Worm (Caenorhabditis elegans) whole organism, young adult: Measurements from ENCODE around the gene F18E9.3.

Source experiments
- B0336.3 ChIP-seq: fragments of 200-800 bp; sonication (Bioruptor generic); IDR thresholded peaks from 2 replicates; pipeline ENCODE4 v1.3.6; 2022; ENCODE audit warnings: missing genetic modification characterization, missing compliant biosample characterization
- F22D6.2 ChIP-seq: sonication (generic microtip); optimal IDR thresholded peaks from 2 replicates; lab custom pipeline; 2016; ENCODE audit warnings: mild to moderate bottlenecking, missing genetic modification characterization, missing compliant biosample characterization
- F23B12.7 ChIP-seq: sonication (generic microtip); optimal IDR thresholded peaks from 2 replicates; lab custom pipeline; 2017; ENCODE audit warnings: missing genetic modification characterization, mild to moderate bottlenecking, missing compliant biosample characterization, antibody characterized with exemption, moderate library complexity; ENCODE audit not compliant: insufficient read depth
- F55B11.4 ChIP-seq: sonication (generic microtip); optimal IDR thresholded peaks from 2 replicates; lab custom pipeline; 2016; ENCODE audit warnings: missing compliant biosample characterization, missing genetic modification characterization, borderline replicate concordance; ENCODE audit not compliant: insufficient read depth
- K12H6.12 ChIP-seq: fragments of 200-800 bp; sonication (Bioruptor generic); optimal IDR thresholded peaks from 2 replicates; lab custom pipeline; 2018; ENCODE audit warnings: mild to moderate bottlenecking, missing genetic modification characterization, missing compliant biosample characterization
- T07F8.4 ChIP-seq: sonication (generic microtip); optimal IDR thresholded peaks from 2 replicates; lab custom pipeline; 2016; ENCODE audit warnings: mild to moderate bottlenecking, missing genetic modification characterization, moderate library complexity, missing compliant biosample characterization
- T26A5.8 ChIP-seq: sonication (generic microtip); optimal IDR thresholded peaks from 2 replicates; lab custom pipeline; 2016; ENCODE audit warnings: missing genetic modification characterization, missing compliant biosample characterization
- Y56A3A.18 ChIP-seq: fragments of 200-800 bp; sonication (Bioruptor generic); IDR thresholded peaks from 2 replicates; pipeline ENCODE4 v1.3.6; 2022; ENCODE audit warnings: missing genetic modification reagents, missing genetic modification characterization, missing compliant biosample characterization
- Y67H2A.10 ChIP-seq: fragments of 200-800 bp; sonication (Bioruptor generic); conservative IDR thresholded peaks from 2 replicates; pipeline ENCODE4 v1.3.6; 2022; ENCODE audit warnings: missing genetic modification reagents, missing genetic modification characterization, missing compliant biosample characterization
- aptf-3 ChIP-seq: fragments of 200-800 bp; sonication (Bioruptor generic); IDR thresholded peaks from 2 replicates; pipeline ENCODE4 v1.3.6; 2022; ENCODE audit warnings: missing genetic modification characterization, missing compliant biosample characterization
- attf-3 ChIP-seq: fragments of 200-800 bp; sonication (Bioruptor generic); conservative IDR thresholded peaks from 2 replicates; pipeline ENCODE4 v1.3.6; 2022; ENCODE audit warnings: missing genetic modification reagents, missing genetic modification characterization, missing compliant biosample characterization
- attf-5 ChIP-seq: fragments of 200-800 bp; sonication (Bioruptor generic); optimal IDR thresholded peaks from 2 replicates; lab custom pipeline; 2018; ENCODE audit warnings: mild to moderate bottlenecking, missing genetic modification characterization, missing compliant biosample characterization
- bed-2 ChIP-seq: fragments of 200-800 bp; sonication (Bioruptor generic); IDR thresholded peaks from 2 replicates; pipeline ENCODE4 v1.3.6; 2022; ENCODE audit warnings: missing genetic modification reagents, missing genetic modification characterization, missing compliant biosample characterization
- cebp-2 ChIP-seq: fragments of 200-800 bp; sonication (Bioruptor generic); IDR thresholded peaks from 2 replicates; pipeline ENCODE4 v1.3.6; 2022; ENCODE audit warnings: missing genetic modification characterization, missing compliant biosample characterization
- ceh-27 ChIP-seq: fragments of 200-800 bp; sonication (Bioruptor generic); optimal IDR thresholded peaks from 2 replicates; lab custom pipeline; 2018; ENCODE audit warnings: mild to moderate bottlenecking, missing genetic modification characterization, moderate library complexity, missing compliant biosample characterization
- ceh-91 ChIP-seq: fragments of 200-800 bp; sonication (Bioruptor generic); IDR thresholded peaks from 2 replicates; pipeline ENCODE4 v1.3.6; 2022; ENCODE audit warnings: missing genetic modification reagents, missing genetic modification characterization, missing compliant biosample characterization
- chd-7 ChIP-seq: sonication (generic microtip); optimal IDR thresholded peaks from 2 replicates; lab custom pipeline; 2016; ENCODE audit warnings: mild to moderate bottlenecking, missing genetic modification characterization, moderate library complexity, missing compliant biosample characterization
- dox-1 ChIP-seq: fragments of 200-800 bp; sonication (Bioruptor generic); IDR thresholded peaks from 2 replicates; pipeline ENCODE4 v1.3.6; 2022; ENCODE audit warnings: missing genetic modification reagents, missing genetic modification characterization, missing compliant biosample characterization
- egl-18 ChIP-seq: fragments of 200-800 bp; sonication (Bioruptor generic); IDR thresholded peaks from 2 replicates; pipeline ENCODE4 v1.3.6; 2022; ENCODE audit warnings: missing genetic modification reagents, missing genetic modification characterization, missing compliant biosample characterization
- egrh-3 ChIP-seq: fragments of 200-800 bp; sonication (Bioruptor generic); IDR thresholded peaks from 2 replicates; pipeline ENCODE4 v1.3.6; 2022; ENCODE audit warnings: missing genetic modification reagents, missing genetic modification characterization, missing compliant biosample characterization
- hlh-12 ChIP-seq: sonication (generic microtip); optimal IDR thresholded peaks from 2 replicates; lab custom pipeline; 2016; ENCODE audit warnings: missing genetic modification characterization, missing compliant biosample characterization
- hlh-26 ChIP-seq: fragments of 200-800 bp; sonication (Bioruptor generic); conservative IDR thresholded peaks from 2 replicates; pipeline ENCODE4 v1.3.6; 2022; ENCODE audit warnings: missing genetic modification reagents, missing genetic modification characterization, missing compliant biosample characterization
- hmg-1.2 ChIP-seq: fragments of 200-800 bp; sonication (Bioruptor generic); IDR thresholded peaks from 2 replicates; pipeline ENCODE4 v1.3.6; 2022; ENCODE audit warnings: missing genetic modification reagents, missing genetic modification characterization, missing compliant biosample characterization
- hmg-20 ChIP-seq: fragments of 200-800 bp; sonication (Bioruptor generic); IDR thresholded peaks from 2 replicates; pipeline ENCODE4 v1.3.6; 2022; ENCODE audit warnings: missing genetic modification reagents, missing genetic modification characterization, missing compliant biosample characterization
- hsf-1 ChIP-seq: fragments of 200-800 bp; sonication (Bioruptor generic); IDR thresholded peaks from 2 replicates; pipeline ENCODE4 v1.3.6; 2022; ENCODE audit warnings: missing genetic modification reagents, missing genetic modification characterization, missing compliant biosample characterization
- lag-1 ChIP-seq: fragments of 200-800 bp; sonication (Bioruptor generic); IDR thresholded peaks from 2 replicates; pipeline ENCODE4 v1.3.6; 2022; ENCODE audit warnings: missing genetic modification reagents, missing genetic modification characterization, missing compliant biosample characterization
- let-526 ChIP-seq: fragments of 200-800 bp; sonication (Bioruptor generic); IDR thresholded peaks from 2 replicates; pipeline ENCODE4 v1.3.6; 2022; ENCODE audit warnings: missing genetic modification reagents, missing genetic modification characterization, missing compliant biosample characterization
- lin-35 ChIP-seq, 3 experiments: fragments of 150-350 bp in 2 of 3; sonication (generic microtip) in 1 of 3; optimal IDR thresholded peaks; 2 replicates each; lab custom pipeline; 2014 to 2018; ENCODE audit warnings: missing biosample characterization in 3 of 3, missing genetic modification characterization in 3 of 3, missing genetic modification reagents in 3 of 3
- lsl-1 ChIP-seq: fragments of 200-800 bp; sonication (Bioruptor generic); optimal IDR thresholded peaks from 2 replicates; lab custom pipeline; 2018; ENCODE audit warnings: mild to moderate bottlenecking, missing genetic modification characterization, moderate library complexity, missing compliant biosample characterization
- madf-8 ChIP-seq: fragments of 200-800 bp; sonication (Bioruptor generic); conservative IDR thresholded peaks from 2 replicates; pipeline ENCODE4 v1.3.6; 2022; ENCODE audit warnings: missing genetic modification reagents, missing genetic modification characterization, missing compliant biosample characterization
- mcd-1 ChIP-seq: fragments of 200-800 bp; sonication (Bioruptor generic); IDR thresholded peaks from 2 replicates; pipeline ENCODE4 v1.3.6; 2022; ENCODE audit warnings: missing genetic modification reagents, missing genetic modification characterization, missing compliant biosample characterization
- mel-28 ChIP-seq: sonication (generic microtip); optimal IDR thresholded peaks from 2 replicates; lab custom pipeline; 2016; ENCODE audit warnings: borderline replicate concordance, mild to moderate bottlenecking, missing genetic modification characterization, missing compliant biosample characterization
- mes-4 ChIP-seq: sonication (generic microtip); optimal IDR thresholded peaks from 2 replicates; lab custom pipeline; 2016; ENCODE audit warnings: missing genotype, missing genetic modification characterization, missing compliant biosample characterization
- nfyb-1 ChIP-seq: fragments of 200-800 bp; sonication (Bioruptor generic); IDR thresholded peaks from 2 replicates; pipeline ENCODE4 v1.3.6; 2022; ENCODE audit warnings: missing genetic modification reagents, missing genetic modification characterization, missing compliant biosample characterization
- nhr-80 ChIP-seq: sonication (generic microtip); optimal IDR thresholded peaks from 2 replicates; lab custom pipeline; 2016; ENCODE audit warnings: missing genetic modification characterization, missing compliant biosample characterization
- nhr-90 ChIP-seq: sonication (generic microtip); optimal IDR thresholded peaks from 2 replicates; lab custom pipeline; 2016; ENCODE audit warnings: missing genotype, mild to moderate bottlenecking, missing genetic modification characterization, missing compliant biosample characterization
- pbrm-1 ChIP-seq: fragments of 200-800 bp; sonication (Bioruptor generic); IDR thresholded peaks from 2 replicates; pipeline ENCODE4 v1.3.6; 2022; ENCODE audit warnings: missing genetic modification reagents, missing genetic modification characterization, missing compliant biosample characterization
- rcor-1 ChIP-seq: fragments of 200-800 bp; sonication (Bioruptor generic); IDR thresholded peaks from 2 replicates; pipeline ENCODE4 v1.3.6; 2022; ENCODE audit warnings: missing genetic modification reagents, missing genetic modification characterization, missing compliant biosample characterization
- rec-8 ChIP-seq, 2 experiments: sonication (generic microtip); optimal IDR thresholded peaks; 2 replicates each; lab custom pipeline; 2016; ENCODE audit warnings: mild to moderate bottlenecking in 2 of 2, missing genetic modification characterization in 2 of 2, missing genetic modification reagents in 2 of 2, missing genotype in 2 of 2, missing biosample characterization in 1 of 2, missing compliant biosample characterization in 1 of 2, moderate library complexity in 1 of 2
- repo-1 ChIP-seq: sonication (generic microtip); optimal IDR thresholded peaks from 2 replicates; lab custom pipeline; 2017; ENCODE audit warnings: mild to moderate bottlenecking, missing genetic modification characterization, missing compliant biosample characterization
- snpc-4 ChIP-seq, 5 experiments: fragments of 150-350 bp in 1 of 5; sonication (generic microtip) in 4 of 5; optimal IDR thresholded peaks; 2 replicates each; lab custom pipeline; 2014 to 2018; ENCODE audit warnings: missing genetic modification characterization in 5 of 5, missing biosample characterization in 3 of 5, antibody characterized with exemption in 2 of 5, mild to moderate bottlenecking in 2 of 5, missing compliant biosample characterization in 2 of 5, missing genotype in 2 of 5, moderate library complexity in 2 of 5, missing genetic modification reagents in 1 of 5
- tbp1 ChIP-seq: fragments of 200-800 bp; sonication (Bioruptor generic); optimal IDR thresholded peaks from 2 replicates; lab custom pipeline; 2018; ENCODE audit warnings: mild to moderate bottlenecking, missing genetic modification characterization, missing compliant biosample characterization
- tlf-1 ChIP-seq: fragments of 200-800 bp; sonication (Bioruptor generic); optimal IDR thresholded peaks from 2 replicates; lab custom pipeline; 2018; ENCODE audit warnings: mild to moderate bottlenecking, missing genetic modification characterization, missing compliant biosample characterization
- unc-62 ChIP-seq: fragments of 150-350 bp; optimal IDR thresholded peaks from 2 replicates; lab custom pipeline; 2014; ENCODE audit warnings: missing biosample characterization, missing genetic modification reagents, missing genetic modification characterization
- ztf-22 ChIP-seq: fragments of 200-800 bp; sonication (Bioruptor generic); optimal IDR thresholded peaks from 2 replicates; lab custom pipeline; 2018; ENCODE audit warnings: mild to moderate bottlenecking, missing genetic modification characterization, moderate library complexity, missing compliant biosample characterization
- ztf-25 ChIP-seq: fragments of 200-800 bp; sonication (Bioruptor generic); IDR thresholded peaks from 2 replicates; pipeline ENCODE4 v1.3.6; 2022; ENCODE audit warnings: missing genetic modification reagents, missing genetic modification characterization, missing compliant biosample characterization
- ztf-3 ChIP-seq: fragments of 200-800 bp; sonication (Bioruptor generic); optimal IDR thresholded peaks from 2 replicates; lab custom pipeline; 2018; ENCODE audit warnings: mild to moderate bottlenecking, missing genetic modification characterization, missing compliant biosample characterization
- ztf-6 ChIP-seq: fragments of 200-800 bp; sonication (Bioruptor generic); IDR thresholded peaks from 2 replicates; pipeline ENCODE4 v1.3.6; 2022; ENCODE audit warnings: missing genetic modification reagents, missing genetic modification characterization, missing compliant biosample characterization

F18E9.3 gene

ce11 chrX:8545971-8546442 lies 39.9 kb upstream of the F18E9.3 start, which contains the start of gene sdha-1:
Gene sdha-1 (minus strand): TSS chrX:8546021.
- no peak for TF ChIP-seq hmg-20
- no peak for TF ChIP-seq hsf-1 (GFP tag; lab: Robert Waterston, UW)
- TF ChIP-seq egl-18 (GFP tag; lab: Robert Waterston, UW), result no peak
- TF ChIP-seq chd-7, result peak; percentile 17
- no peak for TF ChIP-seq madf-8 (GFP tag; lab: Robert Waterston, UW)
- no peak for TF ChIP-seq snpc-4 (GFP tag; optimal IDR thresholded peaks at IDR 0.05; lab: Kevin White, UChicago)
- TF ChIP-seq snpc-4 (tag; optimal IDR thresholded peaks at IDR 0.05; lab: Kevin White, UChicago), result peak in 3 of 4 experiments; percentile 34 to 50 (median 38)
- peak; percentile 73 for TF ChIP-seq K12H6.12 (tag; lab: Kevin White, UChicago)
- TF ChIP-seq egrh-3 (GFP tag; lab: Robert Waterston, UW), result no peak
- peak; percentile 19; the same call in 1 of the 2 replicates for TF ChIP-seq nfyb-1 (GFP tag; lab: Robert Waterston, UW)
- TF ChIP-seq dox-1 (GFP tag; lab: Robert Waterston, UW), result peak; percentile 90
- TF ChIP-seq mes-4, result no peak
- TF ChIP-seq T07F8.4 (tag; lab: Kevin White, UChicago), result no peak
- 0 out of 2 replicates have a peak, but pooled peaks have one; percentile 37 for TF ChIP-seq Y56A3A.18 (GFP tag; lab: Robert Waterston, UW)
- TF ChIP-seq attf-5 (GFP tag; lab: Kevin White, UChicago), result peak; percentile 85
- no peak for TF ChIP-seq lag-1 (GFP tag; lab: Robert Waterston, UW)
- peak; percentile 53; the same call in 1 of the 2 replicates for TF ChIP-seq pbrm-1 (GFP tag; lab: Robert Waterston, UW)
- no peak for TF ChIP-seq hlh-12 (tag; lab: Kevin White, UChicago)
- peak; percentile 94 for TF ChIP-seq nhr-80 (tag; lab: Kevin White, UChicago)
- TF ChIP-seq lsl-1 (GFP tag; lab: Kevin White, UChicago), result no peak
- no peak for TF ChIP-seq F55B11.4 (tag; lab: Kevin White, UChicago)
- TF ChIP-seq B0336.3, result peak; percentile 69
- TF ChIP-seq nhr-90, result peak; percentile 41
- TF ChIP-seq ztf-6, result no peak
- peak; percentile 81 for TF ChIP-seq ztf-22 (GFP tag; lab: Kevin White, UChicago)
- TF ChIP-seq unc-62 (GFP tag; lab: Kevin White, UChicago), result peak; percentile 14
- TF ChIP-seq rcor-1 (GFP tag; lab: Robert Waterston, UW), result peak; percentile 64
- no peak for TF ChIP-seq bed-2 (GFP tag; lab: Robert Waterston, UW)
- no peak for TF ChIP-seq mel-28 (tag; lab: Kevin White, UChicago)
- peak; percentile 83 for TF ChIP-seq ceh-27 (GFP tag; lab: Kevin White, UChicago)
- TF ChIP-seq tlf-1 (GFP tag; lab: Kevin White, UChicago), result peak; percentile 40
- TF ChIP-seq aptf-3 (GFP tag; lab: Robert Waterston, UW), result no peak
- TF ChIP-seq hmg-1.2 (GFP tag; lab: Robert Waterston, UW), result peak; percentile 43; the same call in 1 of the 2 replicates
- TF ChIP-seq tbp1 (GFP tag; lab: Kevin White, UChicago), result peak; percentile 56
- peak; percentile 63 for TF ChIP-seq F23B12.7 (tag; lab: Kevin White, UChicago)
- TF ChIP-seq mcd-1 (GFP tag; lab: Robert Waterston, UW), result peak; percentile 71
- TF ChIP-seq rec-8 (tag; optimal IDR thresholded peaks at IDR 0.05; lab: Kevin White, UChicago), result no peak
- 0 out of 2 replicates have a peak, but pooled peaks have one; percentile 19 for TF ChIP-seq attf-3
- no peak for TF ChIP-seq ztf-3 (GFP tag; lab: Kevin White, UChicago)
- TF ChIP-seq T26A5.8 (tag; lab: Kevin White, UChicago), result no peak
- TF ChIP-seq Y67H2A.10 (GFP tag; lab: Robert Waterston, UW), result no peak
- TF ChIP-seq repo-1 (tag; lab: Kevin White, UChicago), result peak; percentile 2
- TF ChIP-seq ztf-25, result no peak
- peak in 1 of 3 experiments; percentile 60 for TF ChIP-seq lin-35 (GFP tag; optimal IDR thresholded peaks at IDR 0.05; lab: Kevin White, UChicago)
- TF ChIP-seq hlh-26 (GFP tag; lab: Robert Waterston, UW), result no peak
- TF ChIP-seq F22D6.2 (tag; lab: Kevin White, UChicago), result peak; percentile 2
- TF ChIP-seq ceh-91 (GFP tag; lab: Robert Waterston, UW), result no peak
- TF ChIP-seq cebp-2, result no peak
- peak; percentile 59; the same call in 1 of the 2 replicates for TF ChIP-seq let-526 (GFP tag; lab: Robert Waterston, UW)
